Fruit fly (Drosophila melanogaster): Measurements from ENCODE around the gene Arl1.

Arl1 gene

dm6 chr3L:15977565-15977964 lies 5.4 kb upstream of the Arl1 start (continued):
- TF ChIP-seq fkh (GFP tag; optimal IDR thresholded peaks at IDR 0.05) = no peak
- TF ChIP-seq CG34406 (GFP tag; optimal IDR thresholded peaks at IDR 0.05) = peak; percentile 27
- TF ChIP-seq Sox102F (GFP tag; optimal IDR thresholded peaks at IDR 0.05) = peak; percentile 49
- TF ChIP-seq pdm3 (GFP tag; optimal IDR thresholded peaks at IDR 0.05) = peak; percentile 47
- peak; percentile 46 for TF ChIP-seq CG6276 (GFP tag; optimal IDR thresholded peaks at IDR 0.05)
- peak; percentile 71 for TF ChIP-seq Gug (GFP tag; IDR thresholded peaks at IDR 0.05)
- TF ChIP-seq CG11902 (GFP tag; optimal IDR thresholded peaks at IDR 0.05) = peak; percentile 18
- peak; percentile 40 for TF ChIP-seq CG8632 (GFP tag; optimal IDR thresholded peaks at IDR 0.05)
- TF ChIP-seq CG8119 (GFP tag; IDR thresholded peaks at IDR 0.05) = peak; percentile 54; the same call in 2 of the 3 replicates
- no peak for TF ChIP-seq OdsH (GFP tag; optimal IDR thresholded peaks at IDR 0.05)
- TF ChIP-seq fd85E (GFP tag; optimal IDR thresholded peaks at IDR 0.05) = no peak
- peak; percentile 74 for TF ChIP-seq esn (GFP tag; optimal IDR thresholded peaks at IDR 0.05)
- peak; percentile 25 for TF ChIP-seq CG11762 (GFP tag; optimal IDR thresholded peaks at IDR 0.05; ENCODE audit: insufficient read depth)

dm6 chr3L:15978224-15978623 lies 4.7 kb upstream of the Arl1 start, which contains the start of gene CG17028:
Gene CG17028 (plus strand): TSS chr3L:15978524.
- TF ChIP-seq fkh (GFP tag; optimal IDR thresholded peaks at IDR 0.05) (no peak), Sox102F (GFP tag; optimal IDR thresholded peaks at IDR 0.05) (no peak), Lpt (GFP tag; optimal IDR thresholded peaks at IDR 0.05) (no peak), CG34406 (GFP tag; optimal IDR thresholded peaks at IDR 0.05) (no peak), Eip93F (GFP tag; optimal IDR thresholded peaks at IDR 0.05) (no peak), Ets21C (GFP tag; optimal IDR thresholded peaks at IDR 0.05) (no peak), net (GFP tag; optimal IDR thresholded peaks at IDR 0.05) (no peak), acj6 (GFP tag; optimal IDR thresholded peaks at IDR 0.05) (no peak), lz (GFP tag; optimal IDR thresholded peaks at IDR 0.05) (no peak), Hr39 (GFP tag; optimal IDR thresholded peaks at IDR 0.05) (no peak), dac (GFP tag; optimal IDR thresholded peaks at IDR 0.05) (no peak), CG15336 (GFP tag; IDR thresholded peaks at IDR 0.05) (no peak)

- peak; percentile 21 for TF ChIP-seq vri (GFP tag; optimal IDR thresholded peaks at IDR 0.05)
- peak; percentile 99 for TF ChIP-seq svp (GFP tag)
- TF ChIP-seq CG31627 (GFP tag; optimal IDR thresholded peaks at IDR 0.05) = no peak
These were observed 3.7 kb upstream of the Arl1 start for dm6 chr3L:15979240-15979639.

- no peak for TF ChIP-seq svp (GFP tag)
- TF ChIP-seq fkh (GFP tag; optimal IDR thresholded peaks at IDR 0.05) = peak; percentile 51
These were observed 3.0 kb upstream of the Arl1 start, which contains the start of gene CG17027 for dm6 chr3L:15979912-15980311. Gene CG17027 (plus strand): TSS chr3L:15980100.

- TF ChIP-seq vri (GFP tag; optimal IDR thresholded peaks at IDR 0.05) (peak; percentile 9), net (GFP tag; optimal IDR thresholded peaks at IDR 0.05) (no peak)
These were observed 1.5 kb upstream of the Arl1 start for dm6 chr3L:15981403-15981802.

- TF ChIP-seq OdsH (GFP tag; optimal IDR thresholded peaks at IDR 0.05) = no peak
- TF ChIP-seq dsx (GFP tag; optimal IDR thresholded peaks at IDR 0.05; ENCODE audit: poor library complexity, severe bottlenecking) = no peak
- no peak for TF ChIP-seq Met (GFP tag; optimal IDR thresholded peaks at IDR 0.05)
- TF ChIP-seq CG4318 (GFP tag; optimal IDR thresholded peaks at IDR 0.05) = no peak
- TF ChIP-seq CG8632 (GFP tag; optimal IDR thresholded peaks at IDR 0.05) = no peak
- TF ChIP-seq Hr39 (GFP tag; optimal IDR thresholded peaks at IDR 0.05) = no peak
- TF ChIP-seq achi (GFP tag; optimal IDR thresholded peaks at IDR 0.05) = no peak
- TF ChIP-seq fd85E (GFP tag; optimal IDR thresholded peaks at IDR 0.05) = no peak
- TF ChIP-seq Smox (GFP tag; optimal IDR thresholded peaks at IDR 0.05) = no peak
- no peak for TF ChIP-seq CG16779 (tag; optimal IDR thresholded peaks at IDR 0.05)
- no peak for TF ChIP-seq Eip93F (GFP tag; optimal IDR thresholded peaks at IDR 0.05)
- TF ChIP-seq fkh (GFP tag; optimal IDR thresholded peaks at IDR 0.05) = no peak
- no peak for TF ChIP-seq Hr4 (GFP tag; optimal IDR thresholded peaks at IDR 0.05)
- TF ChIP-seq CG31627 (GFP tag; optimal IDR thresholded peaks at IDR 0.05) = no peak
- TF ChIP-seq CG6163 (GFP tag; IDR thresholded peaks at IDR 0.05) = no peak
- no peak for TF ChIP-seq CG9139 (GFP tag; optimal IDR thresholded peaks at IDR 0.05)
- no peak for TF ChIP-seq Blimp-1 (GFP tag; optimal IDR thresholded peaks at IDR 0.05)
- TF ChIP-seq vri (GFP tag; optimal IDR thresholded peaks at IDR 0.05) = no peak
- TF ChIP-seq CG6808 (GFP tag; optimal IDR thresholded peaks at IDR 0.05) = no peak
These were observed 787 bp upstream of the Arl1 start for dm6 chr3L:15982148-15982547.

Data from whole organism, prepupa.